Worm (Caenorhabditis elegans) whole organism, L2 larva: ENCODE data around the gene sir-2.1.

ENCODE experiments used
- nhr-11 ChIP-seq: fragments of 150-350 bp; optimal IDR thresholded peaks from 2 replicates; lab custom pipeline; 2014; ENCODE audit warnings: missing biosample characterization, missing genetic modification characterization
- nhr-23 ChIP-seq: fragments of 150-350 bp; optimal IDR thresholded peaks from 2 replicates; lab custom pipeline; 2014; ENCODE audit warnings: missing biosample characterization, missing genetic modification reagents, missing genetic modification characterization

ce11 chrIV:10391827-10392226 is 25.8 kb upstream of the sir-2.1 start, which contains the start of gene spe-26:
- TF ChIP-seq nhr-23 (tag; lab: Kevin White, UChicago): no peak
- TF ChIP-seq nhr-11 (tag; lab: Kevin White, UChicago): no peak
